Worm (Caenorhabditis elegans) whole organism, L2 larva: ENCODE results near the gene ctps-1.

Source experiments
- C34F6.9 ChIP-seq: fragments of 150-350 bp; optimal IDR thresholded peaks from 2 replicates; lab custom pipeline; 2014; ENCODE audit warnings: missing biosample characterization, missing genetic modification characterization
- R02D3.7 ChIP-seq: fragments of 150-350 bp; optimal IDR thresholded peaks from 2 replicates; lab custom pipeline; 2014; ENCODE audit warnings: missing biosample characterization, missing genetic modification characterization
- elt-3 ChIP-seq: sonication (generic microtip); optimal IDR thresholded peaks from 2 replicates; lab custom pipeline; 2017; ENCODE audit warnings: missing biosample characterization, missing genetic modification characterization
- lin-39 ChIP-seq: fragments of 150-350 bp; optimal IDR thresholded peaks from 2 replicates; lab custom pipeline; 2014; ENCODE audit warnings: missing biosample characterization, missing genetic modification reagents, missing genetic modification characterization
- nhr-11 ChIP-seq: fragments of 150-350 bp; optimal IDR thresholded peaks from 2 replicates; lab custom pipeline; 2014; ENCODE audit warnings: missing biosample characterization, missing genetic modification characterization
- nhr-237 ChIP-seq: fragments of 150-350 bp; optimal IDR thresholded peaks from 2 replicates; lab custom pipeline; 2014; ENCODE audit warnings: missing biosample characterization, missing genetic modification characterization
- zag-1 ChIP-seq: fragments of 150-350 bp; optimal IDR thresholded peaks from 2 replicates; lab custom pipeline; 2014; ENCODE audit warnings: missing biosample characterization, missing genetic modification characterization

DNA sequence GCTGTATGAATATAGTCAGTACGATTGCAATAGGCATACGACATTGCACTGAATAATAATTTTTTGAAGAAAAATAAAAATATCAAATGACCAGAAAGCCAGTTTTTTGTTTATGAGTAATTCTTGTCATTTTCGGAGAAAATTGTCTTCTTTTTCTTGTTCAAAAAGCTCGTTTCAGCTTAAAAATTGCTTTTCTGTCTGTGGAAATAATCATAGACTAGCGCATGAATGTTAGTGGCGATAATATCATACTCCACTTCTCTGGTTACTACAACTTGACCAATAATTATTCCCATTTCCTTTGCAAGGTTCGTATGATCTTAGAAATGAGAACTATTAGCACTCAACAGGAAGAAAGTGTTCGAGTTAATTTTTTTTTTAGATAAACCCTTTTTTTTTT lies 32.8 kb downstream of the ctps-1 start, which contains the start of gene srh-216:
- TF ChIP-seq lin-39 (tag; lab: Kevin White, UChicago) (no peak), R02D3.7 (no peak), C34F6.9 (tag; lab: Kevin White, UChicago) (no peak), zag-1 (tag; lab: Kevin White, UChicago) (no peak), nhr-11 (tag; lab: Kevin White, UChicago) (no peak), nhr-237 (tag; lab: Kevin White, UChicago) (no peak), elt-3 (tag; lab: Kevin White, UChicago) (no peak)
